Fruit fly (Drosophila melanogaster) whole organism, embryonic: Measurements from ENCODE around the gene drm.

Experiments used
- Awh ChIP-seq: fragments of 200-800 bp; sonication (Bioruptor generic); IDR thresholded peaks from 2 replicates; pipeline ENCODE4, ENCODE4 v1.3.6; 2022; ENCODE audit warnings: missing biosample characterization, missing genetic modification characterization
- Blimp-1 ChIP-seq: fragments of 200-800 bp; sonication (Bioruptor generic); optimal IDR thresholded peaks from 3 replicates; lab custom pipeline; 2018; ENCODE audit warnings: missing biosample characterization, missing genetic modification characterization, mild to moderate bottlenecking, moderate library complexity, missing genetic modification reagents
- CG10321 ChIP-seq: fragments of 200-800 bp; sonication (Bioruptor generic); IDR thresholded peaks from 2 replicates; pipeline ENCODE4 v1.3.6; 2022; ENCODE audit warnings: missing biosample characterization, missing genetic modification characterization
- CG12299 ChIP-seq: fragments of 200-800 bp; sonication (Bioruptor generic); optimal IDR thresholded peaks from 2 replicates; lab custom pipeline; 2018; ENCODE audit warnings: missing biosample characterization, mild to moderate bottlenecking, missing genetic modification characterization
- CG13424 ChIP-seq: fragments of 200-800 bp; sonication (Bioruptor generic); optimal IDR thresholded peaks from 2 replicates; lab custom pipeline; 2019; ENCODE audit warnings: missing biosample characterization, mild to moderate bottlenecking, missing genetic modification characterization, moderate library complexity
- CG15479 ChIP-seq: fragments of 200-800 bp; sonication (Bioruptor generic); optimal IDR thresholded peaks from 3 replicates; lab custom pipeline; 2019; ENCODE audit warnings: missing biosample characterization, mild to moderate bottlenecking, missing genetic modification characterization, moderate library complexity
- CG1603 ChIP-seq: fragments of 200-800 bp; sonication (Bioruptor generic); optimal IDR thresholded peaks from 2 replicates; lab custom pipeline; 2019; ENCODE audit warnings: missing biosample characterization, mild to moderate bottlenecking, missing genetic modification characterization, moderate library complexity
- CG17385 ChIP-seq: fragments of 200-800 bp; sonication (Bioruptor generic); optimal IDR thresholded peaks from 3 replicates; lab custom pipeline; 2018; ENCODE audit warnings: missing biosample characterization, mild to moderate bottlenecking, missing genetic modification characterization
- CG18599 ChIP-seq: fragments of 200-800 bp; sonication (Bioruptor generic); optimal IDR thresholded peaks from 3 replicates; lab custom pipeline; 2017; ENCODE audit warnings: missing biosample characterization, missing genetic modification characterization, mild to moderate bottlenecking, moderate library complexity, missing genetic modification reagents
- CG3847 ChIP-seq: fragments of 200-800 bp; sonication (Bioruptor generic); IDR thresholded peaks from 2 replicates; pipeline ENCODE4 v1.3.6; 2022; ENCODE audit warnings: missing biosample characterization, missing genetic modification characterization
- CG42726 ChIP-seq: fragments of 200-800 bp; sonication (Bioruptor generic); IDR thresholded peaks from 2 replicates; pipeline ENCODE4 v1.3.6; 2022; ENCODE audit warnings: missing biosample characterization, missing genetic modification characterization; ENCODE audit not compliant: partially characterized antibody
- CG4360 ChIP-seq: fragments of 200-800 bp; sonication (Bioruptor generic); IDR thresholded peaks from 2 replicates; pipeline ENCODE4 v1.3.6; 2022; ENCODE audit warnings: missing biosample characterization, missing genetic modification characterization
- CG7357 ChIP-seq: fragments of 200-800 bp; sonication (Bioruptor generic); IDR thresholded peaks from 3 replicates; pipeline ENCODE4 v1.3.6; 2022; ENCODE audit warnings: missing biosample characterization, missing genetic modification characterization
- CG7745 ChIP-seq: fragments of 200-800 bp; sonication (Bioruptor generic); optimal IDR thresholded peaks from 2 replicates; lab custom pipeline; 2018; ENCODE audit warnings: missing biosample characterization, mild to moderate bottlenecking, missing genetic modification characterization, moderate library complexity
- CG7987 ChIP-seq: fragments of 200-800 bp; sonication (Bioruptor generic); optimal IDR thresholded peaks from 2 replicates; lab custom pipeline; 2018; ENCODE audit warnings: missing biosample characterization, mild to moderate bottlenecking, missing genetic modification characterization, moderate library complexity
- CG9932 ChIP-seq: fragments of 200-800 bp; sonication (Bioruptor generic); IDR thresholded peaks from 2 replicates; pipeline ENCODE4 v1.3.6; 2022; ENCODE audit warnings: missing biosample characterization, missing genetic modification characterization
- E2f2 ChIP-seq: fragments of 200-800 bp; sonication (Bioruptor generic); IDR thresholded peaks from 2 replicates; pipeline ENCODE4 v1.3.6; 2022; ENCODE audit warnings: missing biosample characterization, missing genetic modification characterization
- Hr3 ChIP-seq: fragments of 200-800 bp; sonication (Bioruptor generic); optimal IDR thresholded peaks from 3 replicates; lab custom pipeline; 2016; ENCODE audit warnings: missing biosample characterization, missing genetic modification characterization
- Hr78 ChIP-seq, 2 experiments: fragments of 200-800 bp in 1 of 2; fragments of >200 bp in 1 of 2; sonication (Bioruptor generic) in 1 of 2; optimal IDR thresholded peaks; 2 replicates each; lab custom pipeline; 2017 to 2019; ENCODE audit warnings: missing biosample characterization in 2 of 2, missing genetic modification characterization in 2 of 2, mild to moderate bottlenecking in 1 of 2, moderate library complexity in 1 of 2
- Med ChIP-seq: fragments of 200-800 bp; sonication (Bioruptor generic); peaks from one replicate; lab custom pipeline; 2016; ENCODE audit warnings: missing biosample characterization, missing genetic modification characterization, mild to moderate bottlenecking, inconsistent platforms, moderate library complexity
- Nf-YA ChIP-seq: fragments of 200-800 bp; sonication (Bioruptor generic); IDR thresholded peaks from 2 replicates; pipeline ENCODE4 v1.3.6; 2022; ENCODE audit warnings: missing biosample characterization, missing genetic modification characterization
- Ssrp ChIP-seq: fragments of 200-800 bp; sonication (Bioruptor generic); optimal IDR thresholded peaks from 2 replicates; lab custom pipeline; 2018; ENCODE audit warnings: missing biosample characterization, mild to moderate bottlenecking, missing genetic modification characterization, moderate library complexity
- Stat92E ChIP-seq, 3 experiments: fragments of >200 bp in 2 of 3; fragments of 200-800 bp in 1 of 3; sonication (Bioruptor generic) in 1 of 3; optimal IDR thresholded peaks; 2 replicates each; lab custom pipeline; 2017 to 2019; ENCODE audit warnings: missing biosample characterization in 3 of 3, missing genetic modification characterization in 3 of 3, mild to moderate bottlenecking in 1 of 3, moderate library complexity in 1 of 3
- Xrp1 ChIP-seq: fragments of 200-800 bp; sonication (Bioruptor generic); IDR thresholded peaks from 2 replicates; pipeline ENCODE4 v1.3.6; 2022; ENCODE audit warnings: missing biosample characterization, missing genetic modification characterization
- ato ChIP-seq: fragments of 200-800 bp; sonication (Bioruptor generic); IDR thresholded peaks from 2 replicates; pipeline ENCODE4 v1.3.6; 2022; ENCODE audit warnings: missing biosample characterization, missing genetic modification characterization; ENCODE audit not compliant: partially characterized antibody
- bsh ChIP-seq, 2 experiments: fragments of 200-800 bp; sonication (Bioruptor generic); optimal IDR thresholded peaks; 2 replicates each; lab custom pipeline; 2017 to 2018; ENCODE audit warnings: mild to moderate bottlenecking in 2 of 2, missing biosample characterization in 2 of 2, missing genetic modification characterization in 2 of 2, moderate library complexity in 1 of 2
- cad ChIP-seq: fragments of >200 bp; optimal IDR thresholded peaks from 2 replicates; lab custom pipeline; 2017; ENCODE audit warnings: missing biosample characterization, missing genetic modification characterization
- chm ChIP-seq: fragments of 200-800 bp; sonication (Bioruptor generic); IDR thresholded peaks from 2 replicates; pipeline ENCODE4 v1.3.6; 2022; ENCODE audit warnings: missing biosample characterization, missing genetic modification characterization
- disco-r ChIP-seq: fragments of 200-800 bp; sonication (Bioruptor generic); optimal IDR thresholded peaks from 2 replicates; lab custom pipeline; 2016; ENCODE audit warnings: missing biosample characterization, missing genetic modification characterization
- en ChIP-seq: fragments of 200-800 bp; sonication (Bioruptor generic); optimal IDR thresholded peaks from 2 replicates; lab custom pipeline; 2016; ENCODE audit warnings: missing biosample characterization, missing genetic modification characterization
- ftz-f1 ChIP-seq: fragments of 200-800 bp; sonication (Bioruptor generic); optimal IDR thresholded peaks from 2 replicates; lab custom pipeline; 2016; ENCODE audit warnings: missing biosample characterization, missing genetic modification characterization
- grn ChIP-seq: fragments of 200-800 bp; sonication (Bioruptor generic); optimal IDR thresholded peaks from 3 replicates; lab custom pipeline; 2017; ENCODE audit warnings: missing biosample characterization, missing genetic modification characterization
- gsb ChIP-seq: fragments of 200-800 bp; sonication (Bioruptor generic); IDR thresholded peaks from 2 replicates; pipeline ENCODE4 v1.3.6; 2022; ENCODE audit warnings: missing biosample characterization, missing genetic modification characterization
- h ChIP-seq: fragments of >200 bp; optimal IDR thresholded peaks from 2 replicates; lab custom pipeline; 2017
- kah ChIP-seq: fragments of 200-800 bp; sonication (Bioruptor generic); optimal IDR thresholded peaks from 2 replicates; lab custom pipeline; 2018; ENCODE audit warnings: missing biosample characterization, mild to moderate bottlenecking, missing genetic modification characterization
- kni ChIP-seq: fragments of 200-800 bp; sonication (Bioruptor generic); optimal IDR thresholded peaks from 3 replicates; lab custom pipeline; 2017; ENCODE audit warnings: mild to moderate bottlenecking, missing biosample characterization, missing genetic modification reagents, missing genetic modification characterization
- oc ChIP-seq: fragments of 200-800 bp; sonication (Bioruptor generic); optimal IDR thresholded peaks from 2 replicates; lab custom pipeline; 2018; ENCODE audit warnings: missing biosample characterization, mild to moderate bottlenecking, missing genetic modification characterization, moderate library complexity
- onecut ChIP-seq: fragments of 200-800 bp; sonication (Bioruptor generic); IDR thresholded peaks from 2 replicates; pipeline ENCODE4 v1.3.6; 2022; ENCODE audit warnings: missing biosample characterization, missing genetic modification characterization
- phol ChIP-seq: fragments of 200-800 bp; sonication (Bioruptor generic); optimal IDR thresholded peaks from 3 replicates; lab custom pipeline; 2018; ENCODE audit warnings: missing biosample characterization, mild to moderate bottlenecking, missing genetic modification characterization, moderate library complexity
- prd ChIP-seq, 3 experiments: fragments of >200 bp in 2 of 3; fragments of 200-800 bp in 1 of 3; sonication (Bioruptor generic) in 1 of 3; optimal IDR thresholded peaks in 2 of 3; IDR thresholded peaks in 1 of 3; 2 replicates in 2 of 3; 3 replicates in 1 of 3; pipeline versions ENCODE4 v1.3.6 to Lab custom; 2017 to 2022; ENCODE audit warnings: missing biosample characterization in 1 of 3, missing genetic modification characterization in 1 of 3
- pros ChIP-seq: fragments of 200-800 bp; sonication (Bioruptor generic); optimal IDR thresholded peaks from 3 replicates; lab custom pipeline; 2019; ENCODE audit warnings: missing biosample characterization, mild to moderate bottlenecking, missing genetic modification characterization, moderate library complexity
- sens ChIP-seq: fragments of 200-800 bp; sonication (Bioruptor generic); peaks from one replicate; lab custom pipeline; 2016; ENCODE audit warnings: missing biosample characterization, missing genetic modification characterization
- stc ChIP-seq: fragments of 200-800 bp; sonication (Bioruptor generic); IDR thresholded peaks from 2 replicates; pipeline ENCODE4 v1.3.6; 2022; ENCODE audit warnings: missing biosample characterization, missing genetic modification characterization
- vnd ChIP-seq: fragments of 200-800 bp; sonication (Bioruptor generic); IDR thresholded peaks from 3 replicates; pipeline ENCODE4 v1.3.6; 2022; ENCODE audit warnings: missing biosample characterization, missing genetic modification characterization; ENCODE audit not compliant: partially characterized antibody
- zen ChIP-seq: fragments of 200-800 bp; sonication (Bioruptor generic); optimal IDR thresholded peaks from 3 replicates; lab custom pipeline; 2018; ENCODE audit warnings: missing biosample characterization, mild to moderate bottlenecking, missing genetic modification characterization, moderate library complexity

Gene drm

dm6 chr2L:3580668-3581172 is 41.7 kb downstream of the drm start, which contains the start of gene sob (continued):
- TF ChIP-seq CG10321 (GFP tag; lab: Robert Waterston, UW): peak; percentile 91
- TF ChIP-seq CG42726 (GFP tag; lab: Robert Waterston, UW): 0 out of 2 replicates have a peak, but pooled peaks have one; percentile 24
- 0 out of 3 replicates have a peak, but pooled peaks have one; percentile 21 for TF ChIP-seq vnd
- peak; percentile 55 for TF ChIP-seq kah (GFP tag; lab: Kevin White, UChicago)
- TF ChIP-seq gsb: no peak
- TF ChIP-seq zen: peak; percentile 12
- no peak for TF ChIP-seq CG15479
- peak; percentile 13 for TF ChIP-seq Med (GFP tag; lab: Kevin White, UChicago)
- 0 out of 2 replicates have a peak, but pooled peaks have one; percentile 7 for TF ChIP-seq onecut (GFP tag; lab: Robert Waterston, UW)
- TF ChIP-seq kni (GFP tag; lab: Kevin White, UChicago): peak; percentile 69
- TF ChIP-seq ato: 0 out of 2 replicates have a peak, but pooled peaks have one; percentile 41
- TF ChIP-seq cad (GFP tag; lab: Kevin White, UChicago): peak; percentile 46
- TF ChIP-seq Xrp1: peak; percentile 42; the same call in 1 of the 2 replicates
- TF ChIP-seq CG4360: no peak
- TF ChIP-seq CG17385 (GFP tag; lab: Kevin White, UChicago): peak; percentile 84
- peak; percentile 29; the same call in 1 of the 2 replicates for TF ChIP-seq CG9932 (GFP tag; lab: Robert Waterston, UW)
- TF ChIP-seq Nf-YA (GFP tag; lab: Robert Waterston, UW): peak; percentile 17; the same call in 1 of the 2 replicates
- peak; percentile 38; the same call in 1 of the 2 replicates for TF ChIP-seq stc
- TF ChIP-seq chm (GFP tag; lab: Robert Waterston, UW): peak; percentile 44; the same call in 1 of the 2 replicates
- TF ChIP-seq h (lab: Kevin White, UChicago): no peak

- TF ChIP-seq bsh (GFP tag; optimal IDR thresholded peaks at IDR 0.05; lab: Kevin White, UChicago) (peak in 1 of 2 experiments; percentile 9), CG7357 (no peak)
Observed at dm6 chr2L:3582692-3583091, 43.6 kb downstream of the drm start.

dm6 chr2L:3583405-3584295 is 44.6 kb downstream of the drm start:
- TF ChIP-seq CG18599 (GFP tag; lab: Kevin White, UChicago) (no peak), prd (optimal IDR thresholded peaks at IDR 0.05; lab: Kevin White, UChicago) (no peak), prd (GFP tag; IDR thresholded peaks at IDR 0.05; lab: Robert Waterston, UW) (peak; percentile 12; the same call in 1 of the 3 replicates), E2f2 (GFP tag; lab: Robert Waterston, UW) (no peak), CG13424 (tag; lab: Kevin White, UChicago) (no peak), Hr3 (GFP tag; lab: Kevin White, UChicago) (no peak), phol (no peak), Hr78 (GFP tag; optimal IDR thresholded peaks at IDR 0.05; lab: Kevin White, UChicago) (no peak), oc (tag; lab: Kevin White, UChicago) (peak; percentile 26), h (lab: Kevin White, UChicago) (no peak), ftz-f1 (GFP tag; lab: Kevin White, UChicago) (no peak), Stat92E (GFP tag; optimal IDR thresholded peaks at IDR 0.05; lab: Kevin White, UChicago) (peak in 1 of 3 experiments; percentile 81), CG1603 (tag; lab: Kevin White, UChicago) (no peak), CG7745 (tag; lab: Kevin White, UChicago) (no peak), sens (peak; percentile 1), disco-r (GFP tag; lab: Kevin White, UChicago) (no peak), Ssrp (tag; lab: Kevin White, UChicago) (no peak), en (GFP tag; lab: Kevin White, UChicago) (no peak), pros (GFP tag; lab: Kevin White, UChicago) (no peak), CG7987 (GFP tag; lab: Kevin White, UChicago) (no peak), grn (GFP tag; lab: Kevin White, UChicago) (peak; percentile 64), CG3847 (GFP tag; lab: Robert Waterston, UW) (no peak), Blimp-1 (GFP tag; lab: Kevin White, UChicago) (peak; percentile 65), CG12299 (tag; lab: Kevin White, UChicago) (no peak), Awh (GFP tag; lab: Robert Waterston, UW) (peak; percentile 63)
